Fruit fly (Drosophila melanogaster) whole organism: ENCODE measurements around the gene Cog3.

ENCODE experiments used
- CG8478 ChIP-seq: fragments of >200 bp; optimal IDR thresholded peaks from 2 replicates; lab custom pipeline; 2018; ENCODE audit warnings: inconsistent platforms
- Dll ChIP-seq: fragments of >200 bp; optimal IDR thresholded peaks from 2 replicates; lab custom pipeline; 2017
- EcR ChIP-seq, 2 experiments: fragments of >200 bp; optimal IDR thresholded peaks; 2 replicates each; lab custom pipeline; 2017; ENCODE audit warnings: missing biosample characterization in 2 of 2, missing genetic modification characterization in 2 of 2, missing genetic modification reagents in 2 of 2
- pan ChIP-seq: fragments of >200 bp; optimal IDR thresholded peaks from 2 replicates; lab custom pipeline; 2017
- psq ChIP-seq: fragments of >200 bp; optimal IDR thresholded peaks from 2 replicates; lab custom pipeline; 2017
- usp ChIP-seq: fragments of >200 bp; optimal IDR thresholded peaks from 2 replicates; lab custom pipeline; 2017; ENCODE audit warnings: missing biosample characterization, missing genetic modification characterization, mixed read lengths

The Cog3 gene

dm6 chr2L:3449555-3450320, 7.1 kb downstream of the Cog3 start, which contains the start of gene Snx1:
Snx1 (plus strand) TSS chr2L:3449683.
- TF ChIP-seq Dll (lab: Kevin White, UChicago) (no peak), EcR (GFP tag; optimal IDR thresholded peaks at IDR 0.05; lab: Kevin White, UChicago) (no peak), CG8478 (lab: Kevin White, UChicago) (no peak), usp (GFP tag; lab: Kevin White, UChicago) (no peak), psq (lab: Kevin White, UChicago) (no peak), pan (lab: Kevin White, UChicago) (no peak)

DNA sequence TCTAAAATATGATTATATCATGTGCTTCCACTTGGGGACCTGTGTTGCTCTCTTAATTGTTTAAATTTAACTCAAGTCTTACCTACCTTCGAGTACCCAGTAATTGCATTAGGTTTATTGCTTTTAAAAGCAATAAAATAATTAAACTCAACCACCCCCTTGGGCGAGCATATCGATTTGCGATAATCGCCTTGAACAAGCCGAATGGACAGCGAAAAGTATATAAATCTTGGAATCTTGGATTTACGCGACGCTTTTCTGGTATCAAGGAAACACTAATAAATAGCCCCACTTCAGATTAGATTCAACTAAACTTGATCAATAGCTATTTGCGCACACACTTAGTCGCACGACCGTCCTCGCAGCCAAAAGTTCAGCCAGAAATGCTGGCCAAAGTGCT, 11.2 kb downstream of the Cog3 start, which contains the start of gene CG2772:
TSS of gene CG2772 (plus strand) at position 338 of the 400 bp plus-strand sequence.
- TF ChIP-seq EcR (GFP tag; optimal IDR thresholded peaks at IDR 0.05; lab: Kevin White, UChicago) = no peak
- TF ChIP-seq psq (lab: Kevin White, UChicago) = no peak
- TF ChIP-seq pan (lab: Kevin White, UChicago) = no peak
- TF ChIP-seq Dll (lab: Kevin White, UChicago) = no peak
- TF ChIP-seq usp (GFP tag; lab: Kevin White, UChicago) = no peak
- TF ChIP-seq CG8478 (lab: Kevin White, UChicago) = no peak

DNA sequence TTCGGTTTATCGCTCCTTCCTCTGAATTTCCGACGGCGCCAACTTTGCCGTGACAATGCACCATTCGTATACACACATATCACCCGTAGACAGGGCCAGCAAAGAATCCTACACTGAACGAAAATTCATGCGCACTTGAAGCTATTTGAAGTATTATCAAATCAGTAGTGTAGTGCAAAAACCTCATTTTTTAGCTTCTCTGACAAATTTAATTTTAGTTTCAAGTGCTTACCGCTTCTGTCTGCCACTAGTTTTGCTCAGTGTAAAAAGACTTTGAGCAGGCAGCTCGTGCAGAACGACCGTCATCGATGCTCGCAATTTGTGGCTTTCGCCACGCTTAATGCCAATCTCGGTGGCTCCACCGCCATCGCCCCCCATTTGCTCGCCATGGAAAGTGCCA, 12.1 kb downstream of the Cog3 start:
- no peak for TF ChIP-seq usp (GFP tag; lab: Kevin White, UChicago)
- TF ChIP-seq psq (lab: Kevin White, UChicago) = no peak

dm6 chr2L:3441673-3442072, 15.2 kb downstream of the Cog3 start:
- TF ChIP-seq usp (GFP tag; lab: Kevin White, UChicago) = no peak
- no peak for TF ChIP-seq CG8478 (lab: Kevin White, UChicago)
- no peak for TF ChIP-seq psq (lab: Kevin White, UChicago)
- no peak for TF ChIP-seq EcR (GFP tag; optimal IDR thresholded peaks at IDR 0.05; lab: Kevin White, UChicago)
- TF ChIP-seq Dll (lab: Kevin White, UChicago) = no peak
- no peak for TF ChIP-seq pan (lab: Kevin White, UChicago)

- TF ChIP-seq usp (GFP tag; lab: Kevin White, UChicago) = no peak
- TF ChIP-seq Dll (lab: Kevin White, UChicago) = no peak
- TF ChIP-seq CG8478 (lab: Kevin White, UChicago) = no peak
- TF ChIP-seq psq (lab: Kevin White, UChicago) = no peak
- no peak for TF ChIP-seq EcR (GFP tag; optimal IDR thresholded peaks at IDR 0.05; lab: Kevin White, UChicago)
- TF ChIP-seq pan (lab: Kevin White, UChicago) = no peak
These were observed 15.7 kb downstream of the Cog3 start for dm6 chr2L:3441158-3441557.

dm6 chr2L:3440322-3440721, 16.5 kb downstream of the Cog3 start:
- TF ChIP-seq Dll (lab: Kevin White, UChicago) = no peak
- no peak for TF ChIP-seq EcR (GFP tag; optimal IDR thresholded peaks at IDR 0.05; lab: Kevin White, UChicago)
- no peak for TF ChIP-seq pan (lab: Kevin White, UChicago)
- no peak for TF ChIP-seq psq (lab: Kevin White, UChicago)
- no peak for TF ChIP-seq CG8478 (lab: Kevin White, UChicago)
- TF ChIP-seq usp (GFP tag; lab: Kevin White, UChicago) = no peak

DNA sequence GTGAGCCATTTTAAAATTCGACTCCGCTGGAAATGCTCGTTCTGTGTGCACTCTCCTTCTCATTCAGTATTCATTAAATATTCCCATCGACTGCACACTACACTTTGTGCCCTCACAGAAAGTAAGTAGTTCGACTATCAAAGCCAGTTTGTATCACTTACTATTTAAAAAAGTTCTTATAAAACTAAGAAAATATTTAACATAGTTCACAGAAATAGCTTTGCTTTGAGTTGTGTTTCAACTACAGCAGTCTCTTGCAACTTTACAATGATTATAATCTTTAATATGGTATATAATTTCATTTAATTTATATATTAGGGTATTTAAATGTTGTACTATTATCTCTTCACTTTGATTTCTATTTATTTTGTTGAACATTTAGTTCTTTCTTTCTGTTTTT, 17.4 kb downstream of the Cog3 start:
- TF ChIP-seq EcR (GFP tag; optimal IDR thresholded peaks at IDR 0.05; lab: Kevin White, UChicago) (no peak), usp (GFP tag; lab: Kevin White, UChicago) (no peak), Dll (lab: Kevin White, UChicago) (no peak), CG8478 (lab: Kevin White, UChicago) (no peak), psq (lab: Kevin White, UChicago) (no peak), pan (lab: Kevin White, UChicago) (no peak)

DNA sequence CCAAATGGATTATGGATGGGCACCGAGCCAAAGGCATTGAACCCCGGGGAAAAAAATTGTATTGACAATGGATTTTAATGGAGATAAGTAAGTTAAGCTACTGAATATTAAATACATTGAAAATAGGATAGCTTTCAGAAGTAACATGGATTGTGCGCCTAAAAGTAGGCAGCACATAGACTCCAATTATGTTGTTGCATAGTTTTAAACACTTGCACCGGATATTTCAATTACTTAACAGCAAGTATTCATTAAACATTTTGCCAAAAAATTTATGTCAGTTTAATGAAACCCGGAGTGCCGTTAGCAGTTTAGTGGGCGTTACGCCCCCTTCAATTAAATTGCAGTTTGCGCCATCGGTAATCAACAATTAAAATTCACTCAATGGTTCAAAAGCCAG, 18.8 kb downstream of the Cog3 start:
- TF ChIP-seq CG8478 (lab: Kevin White, UChicago) (no peak), pan (lab: Kevin White, UChicago) (no peak), EcR (GFP tag; optimal IDR thresholded peaks at IDR 0.05; lab: Kevin White, UChicago) (no peak), psq (lab: Kevin White, UChicago) (no peak), usp (GFP tag; lab: Kevin White, UChicago) (no peak), Dll (lab: Kevin White, UChicago) (no peak)

DNA sequence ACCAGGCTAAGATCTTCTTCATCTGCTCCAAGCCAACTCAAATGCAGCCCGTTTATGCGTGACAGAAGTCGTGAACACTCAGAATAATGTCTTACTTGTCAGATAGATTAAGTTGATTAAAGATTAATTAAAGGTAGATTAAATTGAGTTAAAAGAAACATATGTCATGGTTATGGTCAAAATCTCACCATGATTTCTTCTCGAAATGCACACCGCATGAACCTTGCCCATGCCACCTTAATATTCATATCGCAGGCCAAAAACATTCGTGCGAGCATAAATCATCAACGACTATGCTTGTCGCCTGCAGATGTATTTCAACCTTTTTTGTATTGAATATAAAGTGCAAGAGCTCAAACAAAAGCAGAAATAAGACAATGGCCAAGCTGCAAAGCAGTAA, 19.8 kb downstream of the Cog3 start:
- TF ChIP-seq EcR (GFP tag; optimal IDR thresholded peaks at IDR 0.05; lab: Kevin White, UChicago) (no peak), usp (GFP tag; lab: Kevin White, UChicago) (no peak), Dll (lab: Kevin White, UChicago) (no peak), psq (lab: Kevin White, UChicago) (no peak), pan (lab: Kevin White, UChicago) (no peak), CG8478 (lab: Kevin White, UChicago) (no peak)

DNA sequence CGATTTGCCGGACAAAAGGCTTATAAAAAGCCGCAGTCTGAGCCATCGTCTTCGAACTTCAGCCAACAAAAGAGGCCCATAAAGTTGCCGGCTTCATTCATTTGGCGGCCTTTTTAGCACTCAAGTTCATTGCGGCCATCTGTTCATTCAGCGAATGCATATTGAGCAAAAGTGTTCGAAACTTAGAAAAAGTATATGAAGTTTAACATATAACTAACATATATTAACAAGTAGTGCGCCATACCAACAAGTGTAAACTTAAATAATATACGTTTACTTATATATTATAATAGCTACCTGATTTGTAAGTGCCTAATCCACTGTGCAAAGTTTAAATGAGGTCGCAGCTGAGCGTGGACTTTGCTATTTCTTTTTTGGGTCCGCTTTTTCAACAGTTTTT, 20.5 kb downstream of the Cog3 start:
- no peak for TF ChIP-seq EcR (GFP tag; optimal IDR thresholded peaks at IDR 0.05; lab: Kevin White, UChicago)
- no peak for TF ChIP-seq psq (lab: Kevin White, UChicago)
- no peak for TF ChIP-seq pan (lab: Kevin White, UChicago)
- no peak for TF ChIP-seq usp (GFP tag; lab: Kevin White, UChicago)
- no peak for TF ChIP-seq CG8478 (lab: Kevin White, UChicago)
- TF ChIP-seq Dll (lab: Kevin White, UChicago) = no peak

dm6 chr2L:3435086-3435485, 21.8 kb downstream of the Cog3 start:
- TF ChIP-seq psq (lab: Kevin White, UChicago) (no peak), CG8478 (lab: Kevin White, UChicago) (no peak), pan (lab: Kevin White, UChicago) (no peak), usp (GFP tag; lab: Kevin White, UChicago) (no peak), Dll (lab: Kevin White, UChicago) (no peak), EcR (GFP tag; optimal IDR thresholded peaks at IDR 0.05; lab: Kevin White, UChicago) (no peak)
